Worm (Caenorhabditis elegans) whole organism, L2 larva: Measurements from ENCODE around the gene Y69H2.3.

Experiments used
- C34F6.9 ChIP-seq: fragments of 150-350 bp; optimal IDR thresholded peaks from 2 replicates; lab custom pipeline; 2014; ENCODE audit warnings: missing biosample characterization, missing genetic modification characterization
- ceh-16 ChIP-seq: fragments of 150-350 bp; optimal IDR thresholded peaks from 2 replicates; lab custom pipeline; 2014; ENCODE audit warnings: missing biosample characterization, missing genetic modification characterization
- egl-27 ChIP-seq: sonication (generic microtip); optimal IDR thresholded peaks from 3 replicates; lab custom pipeline; 2017; ENCODE audit warnings: missing biosample characterization, missing genetic modification reagents, missing genetic modification characterization
- fos-1 ChIP-seq: fragments of 150-350 bp; optimal IDR thresholded peaks from 2 replicates; lab custom pipeline; 2014; ENCODE audit warnings: missing biosample characterization, missing genetic modification characterization
- nhr-11 ChIP-seq: fragments of 150-350 bp; optimal IDR thresholded peaks from 2 replicates; lab custom pipeline; 2014; ENCODE audit warnings: missing biosample characterization, missing genetic modification characterization
- nhr-12 ChIP-seq: fragments of 150-350 bp; optimal IDR thresholded peaks from 2 replicates; lab custom pipeline; 2014; ENCODE audit warnings: missing biosample characterization, missing genetic modification characterization
- nhr-21 ChIP-seq: fragments of 150-350 bp; optimal IDR thresholded peaks from 2 replicates; lab custom pipeline; 2014; ENCODE audit warnings: missing biosample characterization, missing genetic modification characterization
- nhr-237 ChIP-seq: fragments of 150-350 bp; optimal IDR thresholded peaks from 2 replicates; lab custom pipeline; 2014; ENCODE audit warnings: missing biosample characterization, missing genetic modification characterization
- nhr-25 ChIP-seq: fragments of 150-350 bp; sonication (generic microtip); optimal IDR thresholded peaks from 3 replicates; lab custom pipeline; 2014; ENCODE audit warnings: missing biosample characterization, missing genetic modification characterization
- snpc-4 ChIP-seq: fragments of 150-350 bp; optimal IDR thresholded peaks from 2 replicates; lab custom pipeline; 2014; ENCODE audit warnings: missing biosample characterization, missing genetic modification characterization
- unc-55 ChIP-seq: fragments of 150-350 bp; sonication (generic microtip); optimal IDR thresholded peaks from 3 replicates; lab custom pipeline; 2014; ENCODE audit warnings: missing biosample characterization, missing genetic modification reagents, missing genetic modification characterization
- zag-1 ChIP-seq: fragments of 150-350 bp; optimal IDR thresholded peaks from 2 replicates; lab custom pipeline; 2014; ENCODE audit warnings: missing biosample characterization, missing genetic modification characterization

- TF ChIP-seq ceh-16 (no peak), nhr-21 (tag; lab: Kevin White, UChicago) (no peak), fos-1 (no peak), nhr-11 (tag; lab: Kevin White, UChicago) (no peak), snpc-4 (tag; lab: Kevin White, UChicago) (no peak), egl-27 (tag; lab: Kevin White, UChicago) (no peak), nhr-25 (tag; lab: Kevin White, UChicago) (no peak), C34F6.9 (tag; lab: Kevin White, UChicago) (no peak), zag-1 (no peak), nhr-12 (no peak), nhr-237 (no peak), unc-55 (GFP tag; lab: Kevin White, UChicago) (no peak)
These were observed 41.6 kb upstream of the Y69H2.3 start for ce11 chrV:18705319-18706062.
